Fruit fly (Drosophila melanogaster) whole organism, embryonic: ENCODE measurements around the gene Usp1.

Source experiments
- Antp ChIP-seq: fragments of 200-800 bp; sonication (Bioruptor generic); optimal IDR thresholded peaks from 3 replicates; lab custom pipeline; 2016; ENCODE audit warnings: missing biosample characterization, missing genetic modification characterization
- CG11695 ChIP-seq: fragments of 200-800 bp; sonication (Bioruptor generic); IDR thresholded peaks from 3 replicates; pipeline ENCODE4 v1.3.6; 2022; ENCODE audit warnings: missing biosample characterization, missing genetic modification characterization
- CG12219 ChIP-seq: fragments of 200-800 bp; sonication (Bioruptor generic); optimal IDR thresholded peaks from 3 replicates; lab custom pipeline; 2018; ENCODE audit warnings: missing biosample characterization, mild to moderate bottlenecking, missing genetic modification characterization
- CG1603 ChIP-seq: fragments of 200-800 bp; sonication (Bioruptor generic); optimal IDR thresholded peaks from 2 replicates; lab custom pipeline; 2019; ENCODE audit warnings: missing biosample characterization, mild to moderate bottlenecking, missing genetic modification characterization, moderate library complexity
- CG18262 ChIP-seq: fragments of 200-800 bp; optimal IDR thresholded peaks from 3 replicates; lab custom pipeline; 2019; ENCODE audit warnings: missing biosample characterization, mild to moderate bottlenecking, missing genetic modification characterization, moderate library complexity
- CG2120 ChIP-seq: fragments of 200-800 bp; sonication (Bioruptor generic); optimal IDR thresholded peaks from 3 replicates; lab custom pipeline; 2016; ENCODE audit warnings: missing biosample characterization, missing genetic modification characterization
- CG3163 ChIP-seq: fragments of 200-800 bp; sonication (Bioruptor generic); optimal IDR thresholded peaks from 3 replicates; lab custom pipeline; 2016; ENCODE audit warnings: missing biosample characterization, missing genetic modification characterization
- CG32767 ChIP-seq: fragments of 200-800 bp; sonication (Bioruptor generic); IDR thresholded peaks from 2 replicates; pipeline ENCODE4 v1.3.6; 2022; ENCODE audit warnings: missing biosample characterization, missing genetic modification characterization
- CG3281 ChIP-seq: fragments of 200-800 bp; sonication (Bioruptor generic); optimal IDR thresholded peaks from 3 replicates; lab custom pipeline; 2017; ENCODE audit warnings: missing biosample characterization, mild to moderate bottlenecking, missing genetic modification characterization
- CG4360 ChIP-seq: fragments of 200-800 bp; sonication (Bioruptor generic); IDR thresholded peaks from 2 replicates; pipeline ENCODE4 v1.3.6; 2022; ENCODE audit warnings: missing biosample characterization, missing genetic modification characterization
- CG7372 ChIP-seq: fragments of 200-800 bp; sonication (Bioruptor generic); IDR thresholded peaks from 2 replicates; pipeline ENCODE4 v1.3.6; 2022; ENCODE audit warnings: missing biosample characterization, missing genetic modification characterization
- CG7556 ChIP-seq: fragments of 200-800 bp; sonication (Bioruptor generic); optimal IDR thresholded peaks from 2 replicates; lab custom pipeline; 2017; ENCODE audit warnings: missing biosample characterization, mild to moderate bottlenecking, missing genetic modification characterization
- CG7839 ChIP-seq: fragments of 200-800 bp; sonication (Bioruptor generic); optimal IDR thresholded peaks from 3 replicates; lab custom pipeline; 2018; ENCODE audit warnings: missing biosample characterization, mild to moderate bottlenecking, missing genetic modification characterization, moderate library complexity
- CTCF ChIP-seq: fragments of 200-800 bp; sonication (Bioruptor generic); optimal IDR thresholded peaks from 2 replicates; lab custom pipeline; 2017; ENCODE audit warnings: missing biosample characterization, mild to moderate bottlenecking, missing genetic modification characterization, moderate library complexity
- Dek ChIP-seq: fragments of 200-800 bp; sonication (Bioruptor generic); optimal IDR thresholded peaks from 3 replicates; lab custom pipeline; 2019; ENCODE audit warnings: missing biosample characterization, mild to moderate bottlenecking, missing genetic modification characterization, moderate library complexity
- Dll ChIP-seq: fragments of 200-800 bp; sonication (Bioruptor generic); IDR thresholded peaks from 4 replicates; pipeline ENCODE4 v1.3.6; 2022; ENCODE audit warnings: missing biosample characterization, missing genetic modification characterization; ENCODE audit not compliant: partially characterized antibody
- Drgx ChIP-seq: fragments of 200-800 bp; sonication (Bioruptor generic); IDR thresholded peaks from 2 replicates; pipeline ENCODE4 v1.3.6; 2022; ENCODE audit warnings: missing biosample characterization, missing genetic modification characterization
- Gug ChIP-seq: fragments of 200-800 bp; sonication (Bioruptor generic); IDR thresholded peaks from 4 replicates; pipeline ENCODE4 v1.3.6; 2022; ENCODE audit warnings: missing biosample characterization, missing genetic modification characterization
- Hr51 ChIP-seq, 2 experiments: fragments of 200-800 bp; sonication (Bioruptor generic); optimal IDR thresholded peaks; 2 replicates in 1 of 2; 3 replicates in 1 of 2; lab custom pipeline; 2016 to 2018; ENCODE audit warnings: missing biosample characterization in 2 of 2, missing genetic modification characterization in 2 of 2, mild to moderate bottlenecking in 1 of 2, moderate library complexity in 1 of 2
- Hsf ChIP-seq: fragments of 200-800 bp; sonication (Bioruptor generic); optimal IDR thresholded peaks from 3 replicates; lab custom pipeline; 2016; ENCODE audit warnings: missing biosample characterization, missing genetic modification characterization
- Meics ChIP-seq: fragments of 200-800 bp; sonication (Bioruptor generic); optimal IDR thresholded peaks from 2 replicates; lab custom pipeline; 2017; ENCODE audit warnings: missing biosample characterization, mild to moderate bottlenecking, missing genetic modification characterization
- Six4 ChIP-seq: fragments of 200-800 bp; sonication (Bioruptor generic); optimal IDR thresholded peaks from 2 replicates; lab custom pipeline; 2016; ENCODE audit warnings: missing biosample characterization, missing genetic modification characterization
- Sox102F ChIP-seq: fragments of 200-800 bp; sonication (Bioruptor generic); optimal IDR thresholded peaks from 2 replicates; lab custom pipeline; 2018; ENCODE audit warnings: missing biosample characterization, mild to moderate bottlenecking, missing genetic modification characterization, moderate library complexity
- Taf1 ChIP-seq: fragments of 200-800 bp; sonication (Bioruptor generic); IDR thresholded peaks from 2 replicates; pipeline ENCODE4 v1.3.6; 2022; ENCODE audit warnings: missing biosample characterization, missing genetic modification characterization
- Trl ChIP-seq, 3 experiments: fragments of >200 bp in 2 of 3; fragments of 200-800 bp in 1 of 3; sonication (Bioruptor generic) in 1 of 3; optimal IDR thresholded peaks; 2 replicates in 1 of 3; 3 replicates in 2 of 3; lab custom pipeline; 2016 to 2017; ENCODE audit warnings: missing biosample characterization in 1 of 3, missing genetic modification characterization in 1 of 3
- ac ChIP-seq: fragments of 200-800 bp; sonication (Bioruptor generic); optimal IDR thresholded peaks from 3 replicates; lab custom pipeline; 2017; ENCODE audit warnings: missing biosample characterization, mild to moderate bottlenecking, missing genetic modification characterization
- br ChIP-seq: fragments of >200 bp; optimal IDR thresholded peaks from 2 replicates; lab custom pipeline; 2017
- bsh ChIP-seq, 2 experiments: fragments of 200-800 bp; sonication (Bioruptor generic); optimal IDR thresholded peaks; 2 replicates each; lab custom pipeline; 2017 to 2018; ENCODE audit warnings: mild to moderate bottlenecking in 2 of 2, missing biosample characterization in 2 of 2, missing genetic modification characterization in 2 of 2, moderate library complexity in 1 of 2
- ci ChIP-seq: fragments of 200-800 bp; sonication (Bioruptor generic); IDR thresholded peaks from 3 replicates; pipeline ENCODE4 v1.3.6; 2022; ENCODE audit warnings: missing biosample characterization, missing genetic modification characterization
- dmrt11E ChIP-seq: fragments of 200-800 bp; sonication (Bioruptor generic); optimal IDR thresholded peaks from 3 replicates; lab custom pipeline; 2018; ENCODE audit warnings: missing biosample characterization, mild to moderate bottlenecking, missing genetic modification characterization, moderate library complexity
- dmrt99B ChIP-seq: fragments of 200-800 bp; sonication (Bioruptor generic); optimal IDR thresholded peaks from 2 replicates; lab custom pipeline; 2018; ENCODE audit warnings: missing biosample characterization, mild to moderate bottlenecking, missing genetic modification characterization, moderate library complexity
- esg ChIP-seq: fragments of 200-800 bp; sonication (Bioruptor generic); conservative IDR thresholded peaks from 2 replicates; pipeline ENCODE4 v1.3.6; 2022; ENCODE audit warnings: missing biosample characterization, missing genetic modification characterization
- ewg ChIP-seq: fragments of 200-800 bp; sonication (Bioruptor generic); optimal IDR thresholded peaks from 3 replicates; lab custom pipeline; 2017; ENCODE audit warnings: mild to moderate bottlenecking, missing biosample characterization, missing genetic modification reagents, missing genetic modification characterization
- exex ChIP-seq: fragments of 200-800 bp; sonication (Bioruptor generic); optimal IDR thresholded peaks from 4 replicates; lab custom pipeline; 2018; ENCODE audit warnings: missing biosample characterization, mild to moderate bottlenecking, missing genetic modification characterization, moderate library complexity
- gem ChIP-seq: fragments of 200-800 bp; sonication (Bioruptor generic); optimal IDR thresholded peaks from 2 replicates; lab custom pipeline; 2019; ENCODE audit warnings: missing biosample characterization, mild to moderate bottlenecking, missing genetic modification characterization, moderate library complexity
- gfzf ChIP-seq: fragments of 200-800 bp; sonication (Bioruptor generic); optimal IDR thresholded peaks from 2 replicates; lab custom pipeline; 2016; ENCODE audit warnings: missing biosample characterization, mild to moderate bottlenecking, missing genetic modification characterization, moderate library complexity
- gsb-n ChIP-seq: fragments of 200-800 bp; sonication (Bioruptor generic); optimal IDR thresholded peaks from 3 replicates; lab custom pipeline; 2018; ENCODE audit warnings: missing biosample characterization, mild to moderate bottlenecking, missing genetic modification characterization
- kay ChIP-seq: fragments of 200-800 bp; sonication (Bioruptor generic); optimal IDR thresholded peaks from 2 replicates; lab custom pipeline; 2016; ENCODE audit warnings: missing biosample characterization, missing genetic modification characterization
- lab ChIP-seq: fragments of 200-800 bp; sonication (Bioruptor generic); optimal IDR thresholded peaks from 3 replicates; lab custom pipeline; 2017; ENCODE audit warnings: missing biosample characterization, missing genetic modification characterization, mild to moderate bottlenecking, moderate library complexity, missing genetic modification reagents
- maf-S ChIP-seq: fragments of 200-800 bp; sonication (Bioruptor generic); optimal IDR thresholded peaks from 2 replicates; lab custom pipeline; 2016; ENCODE audit warnings: missing biosample characterization, missing genetic modification characterization
- otp ChIP-seq: fragments of 200-800 bp; sonication (Bioruptor generic); IDR thresholded peaks from 3 replicates; pipeline ENCODE4, ENCODE4 v1.3.6; 2022; ENCODE audit warnings: missing biosample characterization, missing genetic modification characterization
- pho ChIP-seq: fragments of 200-800 bp; sonication (Bioruptor generic); optimal IDR thresholded peaks from 2 replicates; lab custom pipeline; 2016; ENCODE audit warnings: missing biosample characterization, missing genetic modification characterization
- prd ChIP-seq, 3 experiments: fragments of >200 bp in 2 of 3; fragments of 200-800 bp in 1 of 3; sonication (Bioruptor generic) in 1 of 3; optimal IDR thresholded peaks in 2 of 3; IDR thresholded peaks in 1 of 3; 2 replicates in 2 of 3; 3 replicates in 1 of 3; pipeline versions ENCODE4 v1.3.6 to Lab custom; 2017 to 2022; ENCODE audit warnings: missing biosample characterization in 1 of 3, missing genetic modification characterization in 1 of 3
- row ChIP-seq: fragments of 200-800 bp; sonication (Bioruptor generic); IDR thresholded peaks from 3 replicates; pipeline ENCODE4 v1.3.6; 2022; ENCODE audit warnings: missing biosample characterization, missing genetic modification characterization
- sqz ChIP-seq: fragments of 200-800 bp; sonication (Bioruptor generic); optimal IDR thresholded peaks from 3 replicates; lab custom pipeline; 2018; ENCODE audit warnings: missing biosample characterization, mild to moderate bottlenecking, missing genetic modification characterization
- vnd ChIP-seq: fragments of 200-800 bp; sonication (Bioruptor generic); IDR thresholded peaks from 3 replicates; pipeline ENCODE4 v1.3.6; 2022; ENCODE audit warnings: missing biosample characterization, missing genetic modification characterization; ENCODE audit not compliant: partially characterized antibody

Gene Usp1

dm6 chr3R:29214982-29215533 lies 13.9 kb upstream of the Usp1 start (continued):
- TF ChIP-seq CG7372 (no peak), exex (tag; lab: Kevin White, UChicago) (peak; percentile 60), otp (GFP tag; lab: Robert Waterston, UW) (no peak), Taf1 (no peak), ci (GFP tag; lab: Robert Waterston, UW) (no peak), Dek (tag; lab: Kevin White, UChicago) (no peak), CG32767 (0 out of 2 replicates have a peak, but pooled peaks have one; percentile 11), br (no peak), ewg (GFP tag; lab: Kevin White, UChicago) (peak; percentile 20), Antp (no peak)

dm6 chr3R:29215652-29216483 lies 13.1 kb upstream of the Usp1 start:
- peak; percentile 72 to 75 for TF ChIP-seq Trl (optimal IDR thresholded peaks at IDR 0.05; lab: Kevin White, UChicago)
- no peak for TF ChIP-seq Trl (GFP tag; optimal IDR thresholded peaks at IDR 0.05; lab: Kevin White, UChicago)
- peak; percentile 19 for TF ChIP-seq Hsf (GFP tag; lab: Kevin White, UChicago)
- TF ChIP-seq esg (GFP tag; lab: Robert Waterston, UW): no peak
- peak; percentile 15; the same call in 1 of the 3 replicates for TF ChIP-seq CG11695 (GFP tag; lab: Robert Waterston, UW)
- peak; percentile 26 for TF ChIP-seq CG2120 (GFP tag; lab: Kevin White, UChicago)
- TF ChIP-seq bsh (GFP tag; optimal IDR thresholded peaks at IDR 0.05; lab: Kevin White, UChicago): peak in 1 of 2 experiments; percentile 27
- peak; percentile 11 for TF ChIP-seq CG7839
- no peak for TF ChIP-seq Gug
- TF ChIP-seq Meics (GFP tag; lab: Kevin White, UChicago): peak; percentile 12
- TF ChIP-seq row (GFP tag; lab: Robert Waterston, UW): peak; percentile 40; the same call in 2 of the 3 replicates
- TF ChIP-seq maf-S (GFP tag; lab: Kevin White, UChicago): no peak
- peak in 1 of 2 experiments; percentile 10 for TF ChIP-seq Hr51 (GFP tag; optimal IDR thresholded peaks at IDR 0.05; lab: Kevin White, UChicago)
- TF ChIP-seq dmrt11E (tag; lab: Kevin White, UChicago): peak; percentile 13
- TF ChIP-seq dmrt99B (tag; lab: Kevin White, UChicago): peak; percentile 28
- TF ChIP-seq CG12219: no peak
- TF ChIP-seq CG18262 (tag; lab: Kevin White, UChicago): peak; percentile 2
- TF ChIP-seq kay: no peak
- TF ChIP-seq ac: peak; percentile 24
- peak; percentile 3 for TF ChIP-seq CG7556 (GFP tag; lab: Kevin White, UChicago)
- TF ChIP-seq Sox102F (GFP tag; lab: Kevin White, UChicago): peak; percentile 32
- no peak for TF ChIP-seq gfzf (GFP tag; lab: Kevin White, UChicago)
- peak; percentile 17 for TF ChIP-seq CG1603 (tag; lab: Kevin White, UChicago)
- TF ChIP-seq Dll (GFP tag; lab: Robert Waterston, UW): no peak
- TF ChIP-seq prd (optimal IDR thresholded peaks at IDR 0.05; lab: Kevin White, UChicago): no peak
- TF ChIP-seq prd (GFP tag; IDR thresholded peaks at IDR 0.05; lab: Robert Waterston, UW): peak; percentile 38; the same call in 1 of the 3 replicates
- TF ChIP-seq vnd (GFP tag; lab: Robert Waterston, UW): no peak
- TF ChIP-seq pho (GFP tag; lab: Kevin White, UChicago): no peak
- TF ChIP-seq CG4360 (GFP tag; lab: Robert Waterston, UW): no peak
- peak; percentile 91 for TF ChIP-seq CG3163 (GFP tag; lab: Kevin White, UChicago)
- TF ChIP-seq CTCF (GFP tag; lab: Kevin White, UChicago): no peak
- peak; percentile 14 for TF ChIP-seq gsb-n
- peak; percentile 14 for TF ChIP-seq CG3281 (GFP tag; lab: Kevin White, UChicago)
- peak; percentile 55 for TF ChIP-seq gem (tag; lab: Kevin White, UChicago)
- no peak for TF ChIP-seq Drgx (GFP tag; lab: Robert Waterston, UW)
- TF ChIP-seq sqz (GFP tag; lab: Kevin White, UChicago): peak; percentile 40
- TF ChIP-seq lab (GFP tag; lab: Kevin White, UChicago): no peak
- TF ChIP-seq Six4 (GFP tag; lab: Kevin White, UChicago): peak; percentile 4
